Worm (Caenorhabditis elegans): ENCODE measurements around the gene cyp-33A1.

DNA sequence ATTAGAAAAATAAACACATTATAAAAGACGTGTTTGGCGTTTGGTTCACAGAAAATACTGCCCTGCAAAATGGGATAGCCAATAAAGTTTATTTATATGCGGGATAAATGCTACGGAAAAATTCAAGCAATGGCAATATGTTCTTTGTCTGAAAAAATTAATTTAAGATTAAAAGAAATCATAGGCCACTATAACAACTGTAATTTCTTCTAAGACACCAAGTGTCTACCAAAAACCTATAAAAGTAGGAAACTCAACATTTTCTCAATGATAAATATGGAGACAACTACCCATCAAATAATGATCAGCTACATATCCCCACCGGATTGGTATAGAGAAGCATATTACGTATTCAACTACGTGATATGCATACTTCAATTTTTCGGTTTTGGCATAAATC, 24.1 kb upstream of the cyp-33A1 start, which contains the start of gene srw-3:
- TF ChIP-seq ceh-82 (tag; optimal IDR thresholded peaks at IDR 0.05) (no peak), elt-1 (tag; optimal IDR thresholded peaks at IDR 0.05) (no peak)

Measured in whole organism, L3 larva.